Worm (Caenorhabditis elegans): ENCODE data around the gene F36F12.1.

Gene F36F12.1

DNA sequence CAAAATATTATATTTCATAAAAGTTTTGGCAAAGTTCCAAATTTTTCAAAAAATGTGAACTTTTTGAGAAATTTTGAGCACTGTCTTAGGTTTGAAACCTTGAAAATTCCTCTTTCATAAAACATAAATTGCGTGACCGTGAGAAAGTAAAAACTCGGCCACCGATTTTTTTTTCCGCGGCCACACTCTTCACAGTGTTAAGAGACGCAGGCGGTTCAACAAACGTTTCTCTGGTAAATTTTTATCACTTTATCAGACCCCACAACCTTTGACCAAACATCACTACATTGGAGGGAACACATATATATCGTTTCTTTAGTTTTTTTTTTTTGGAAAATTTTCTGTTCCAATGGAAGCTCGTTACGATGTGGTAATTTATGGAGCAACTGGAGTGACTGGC is 19.5 kb upstream of the F36F12.1 start, which contains the start of gene F22F7.2:
F22F7.2 (plus strand) TSS at position 266 of the 400 bp plus-strand sequence.
- TF ChIP-seq sea-1 (GFP tag; conservative IDR thresholded peaks at IDR 0.05): no peak
- TF ChIP-seq F13C5.2 (tag; optimal IDR thresholded peaks at IDR 0.05): no peak
- TF ChIP-seq ceh-36 (tag; optimal IDR thresholded peaks at IDR 0.05): no peak
- no peak for TF ChIP-seq tbx-11 (GFP tag; IDR thresholded peaks at IDR 0.05)
- TF ChIP-seq ama-1 (optimal IDR thresholded peaks at IDR 0.05): no peak

DNA sequence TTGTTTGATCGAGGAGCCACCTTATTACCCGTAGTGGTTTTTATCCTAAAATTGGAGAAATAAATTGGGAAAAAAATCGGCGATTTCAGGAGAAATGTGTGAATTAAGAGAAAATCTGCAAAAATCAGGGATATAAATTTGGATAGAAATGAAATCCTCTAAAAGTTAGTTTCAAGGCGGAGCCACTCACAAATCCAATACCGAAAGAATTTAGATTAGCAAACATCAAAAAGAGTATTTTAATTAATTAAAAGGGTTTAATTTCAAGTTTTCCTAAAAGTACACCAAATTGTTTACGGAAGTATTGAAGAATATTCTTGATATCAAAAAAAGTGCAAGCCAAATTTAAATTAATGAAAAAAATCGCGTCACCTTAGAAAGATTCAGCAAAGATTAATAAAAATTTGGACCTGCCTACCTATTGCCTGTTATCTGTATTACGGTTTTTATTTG is 18.9 kb upstream of the F36F12.1 start, which contains the start of gene F22F7.8:
F22F7.8 (minus strand) TSS at position 51 of the 453 bp plus-strand sequence.
- no peak for TF ChIP-seq ceh-36 (tag; optimal IDR thresholded peaks at IDR 0.05)
- TF ChIP-seq tra-4 (tag; optimal IDR thresholded peaks at IDR 0.05): no peak
- no peak for TF ChIP-seq hmg-4 (GFP tag; optimal IDR thresholded peaks at IDR 0.05)
- no peak for TF ChIP-seq sea-1 (GFP tag; conservative IDR thresholded peaks at IDR 0.05)
- no peak for TF ChIP-seq tbx-11 (GFP tag; IDR thresholded peaks at IDR 0.05)
- TF ChIP-seq aly-1 (tag; optimal IDR thresholded peaks at IDR 0.05): no peak

DNA sequence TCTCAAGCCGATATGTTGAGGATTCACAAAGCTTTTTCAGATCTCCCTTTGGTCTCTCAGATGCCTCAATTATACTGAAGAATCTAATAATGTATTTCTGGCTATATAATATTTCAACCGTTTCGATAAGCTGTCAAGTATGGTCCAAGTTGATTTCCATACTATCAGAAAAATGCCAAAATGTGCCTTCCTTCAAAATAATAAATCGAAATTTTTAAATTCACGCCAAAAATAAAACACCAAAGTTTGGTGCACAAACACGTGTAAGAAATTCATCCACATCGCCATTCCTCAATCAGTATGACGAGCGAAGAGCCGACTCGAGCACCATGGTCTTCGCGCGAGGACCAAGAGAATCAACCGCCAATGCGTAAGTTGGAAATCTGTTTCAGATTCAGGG is 16.5 kb upstream of the F36F12.1 start, which contains the start of gene F22F7.11:
F22F7.11 (plus strand) TSS at position 301 of the 400 bp plus-strand sequence.
- TF ChIP-seq flt-1 (GFP tag; IDR thresholded peaks at IDR 0.05) (no peak), F13C5.2 (tag; optimal IDR thresholded peaks at IDR 0.05) (no peak), ets-7 (tag; optimal IDR thresholded peaks at IDR 0.05) (no peak), hnd-1 (tag; optimal IDR thresholded peaks at IDR 0.05) (no peak), tbx-11 (GFP tag; IDR thresholded peaks at IDR 0.05) (no peak)

DNA sequence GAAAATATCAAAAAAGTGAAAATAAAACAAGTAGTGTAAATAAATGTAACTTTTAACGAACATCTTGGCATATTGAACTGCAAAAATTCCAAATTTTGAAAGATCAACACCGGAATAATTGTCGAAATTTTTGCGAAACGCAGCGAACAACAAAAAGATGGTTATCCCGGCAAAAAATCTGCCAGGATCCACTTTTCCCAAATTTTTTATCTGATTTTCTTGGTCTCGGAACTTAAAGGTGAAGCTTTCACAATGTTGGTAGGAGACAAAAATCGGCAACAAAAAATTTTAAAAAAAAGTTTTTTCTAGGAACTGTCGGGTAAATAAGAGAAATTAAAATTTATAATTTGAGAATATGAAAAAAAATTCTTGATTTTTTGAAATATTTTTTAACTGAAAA is 15.6 kb upstream of the F36F12.1 start, which contains the start of gene bgnt-1.2:
bgnt-1.2 (minus strand) TSS at position 101 of the 400 bp plus-strand sequence.
- no peak for TF ChIP-seq scrt-1 (GFP tag; IDR thresholded peaks at IDR 0.05)
- TF ChIP-seq ceh-36 (tag; optimal IDR thresholded peaks at IDR 0.05): no peak
- no peak for TF ChIP-seq tbx-11 (GFP tag; IDR thresholded peaks at IDR 0.05)
- no peak for TF ChIP-seq ets-7 (tag; optimal IDR thresholded peaks at IDR 0.05)
- no peak for TF ChIP-seq sea-1 (GFP tag; conservative IDR thresholded peaks at IDR 0.05)
- no peak for TF ChIP-seq aly-1 (tag; optimal IDR thresholded peaks at IDR 0.05)
- TF ChIP-seq flt-1 (GFP tag; IDR thresholded peaks at IDR 0.05): no peak
- no peak for TF ChIP-seq hmbx-1 (tag; optimal IDR thresholded peaks at IDR 0.05)

DNA sequence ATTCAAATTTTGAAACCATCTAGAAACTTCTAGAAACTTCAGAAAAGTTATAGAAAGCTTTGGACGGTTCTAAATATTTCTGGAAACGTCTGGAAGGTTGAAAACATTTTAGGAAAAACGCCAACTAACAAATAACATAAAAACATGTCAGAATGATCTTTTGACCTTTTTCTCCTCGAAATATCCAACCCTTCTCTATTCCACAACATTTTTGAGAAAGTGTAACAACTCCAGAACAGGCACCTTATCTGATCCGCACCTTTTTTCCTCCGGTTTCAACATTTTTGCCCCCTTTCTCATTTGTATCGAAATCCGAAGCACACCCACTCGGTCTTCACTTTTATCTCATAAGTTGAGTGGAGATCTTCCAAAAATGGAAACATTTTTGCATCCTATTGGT is 7.3 kb upstream of the F36F12.1 start, which contains the start of gene F22F7.3:
F22F7.3 (plus strand) TSS at position 301 of the 400 bp plus-strand sequence.
- TF ChIP-seq aly-1 (tag; optimal IDR thresholded peaks at IDR 0.05): no peak
- TF ChIP-seq tbx-37 (GFP tag; conservative IDR thresholded peaks at IDR 0.05): no peak
- no peak for TF ChIP-seq ets-7 (tag; optimal IDR thresholded peaks at IDR 0.05)
- no peak for TF ChIP-seq tra-4 (tag; optimal IDR thresholded peaks at IDR 0.05)
- no peak for TF ChIP-seq ceh-36 (tag; optimal IDR thresholded peaks at IDR 0.05)
- no peak for TF ChIP-seq hmbx-1 (tag; optimal IDR thresholded peaks at IDR 0.05)
- no peak for TF ChIP-seq pes-1 (GFP tag; IDR thresholded peaks at IDR 0.05)
- no peak for TF ChIP-seq tbx-11 (GFP tag; IDR thresholded peaks at IDR 0.05)
- TF ChIP-seq sea-1 (GFP tag; conservative IDR thresholded peaks at IDR 0.05): no peak
- no peak for TF ChIP-seq ceh-13 (GFP tag; optimal IDR thresholded peaks at IDR 0.05)
- TF ChIP-seq flt-1 (GFP tag; IDR thresholded peaks at IDR 0.05): no peak
- TF ChIP-seq scrt-1 (GFP tag; IDR thresholded peaks at IDR 0.05): no peak
- no peak for TF ChIP-seq F13C5.2 (tag; optimal IDR thresholded peaks at IDR 0.05)
- no peak for TF ChIP-seq ama-1 (optimal IDR thresholded peaks at IDR 0.05)

DNA sequence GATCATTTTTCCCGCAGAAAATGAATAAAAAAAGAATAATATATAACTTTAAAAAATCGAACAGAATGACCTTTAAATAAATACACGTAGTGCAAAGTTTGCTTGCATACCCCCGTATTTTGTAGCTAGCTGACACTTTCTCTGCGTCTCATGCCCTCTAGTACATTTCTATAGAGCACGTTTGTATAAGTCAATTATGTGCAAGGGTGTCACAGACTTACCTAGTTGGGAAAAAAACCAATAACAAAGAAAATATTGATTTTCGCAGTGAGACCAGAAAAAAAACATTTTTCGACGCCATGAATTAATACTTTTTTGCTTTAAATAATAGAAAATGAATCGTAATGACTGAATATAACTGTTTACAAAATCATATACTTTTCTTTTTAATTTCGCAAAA is 6.3 kb upstream of the F36F12.1 start, which contains the start of gene ckb-4:
ckb-4 (minus strand) TSS at position 140 of the 400 bp plus-strand sequence.
- TF ChIP-seq flt-1 (GFP tag; IDR thresholded peaks at IDR 0.05) (no peak), ceh-36 (tag; optimal IDR thresholded peaks at IDR 0.05) (no peak), sea-1 (GFP tag; conservative IDR thresholded peaks at IDR 0.05) (no peak), tbx-11 (GFP tag; IDR thresholded peaks at IDR 0.05) (no peak), ceh-13 (GFP tag; optimal IDR thresholded peaks at IDR 0.05) (no peak), tra-4 (tag; optimal IDR thresholded peaks at IDR 0.05) (no peak), tbx-37 (GFP tag; conservative IDR thresholded peaks at IDR 0.05) (no peak), pes-1 (GFP tag; IDR thresholded peaks at IDR 0.05) (no peak), B0310.2 (tag; optimal IDR thresholded peaks at IDR 0.05) (no peak), ets-7 (tag; optimal IDR thresholded peaks at IDR 0.05) (no peak)

DNA sequence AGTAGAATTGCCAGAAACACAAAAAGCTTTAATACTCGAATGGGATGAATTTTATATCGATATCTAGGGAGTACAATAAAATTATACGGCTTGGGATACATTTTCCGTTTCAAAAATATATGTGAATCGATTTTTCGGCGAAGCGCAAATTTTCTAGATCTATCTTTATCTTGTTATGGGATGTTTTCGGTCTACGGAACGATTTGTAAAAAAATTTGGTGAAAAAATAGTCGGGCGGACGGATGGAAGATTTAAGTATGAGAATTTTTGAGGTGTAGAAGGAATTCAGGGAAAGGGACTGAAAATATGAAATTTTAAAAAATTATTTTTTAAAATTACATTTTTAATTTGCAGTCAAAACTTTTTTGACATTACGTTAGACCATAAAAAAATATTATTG is 3.0 kb upstream of the F36F12.1 start, which contains the start of gene F22F7.4:
F22F7.4 (minus strand) TSS at position 101 of the 400 bp plus-strand sequence.
- TF ChIP-seq tbx-37 (GFP tag; conservative IDR thresholded peaks at IDR 0.05): no peak
- no peak for TF ChIP-seq ceh-13 (GFP tag; optimal IDR thresholded peaks at IDR 0.05)
- TF ChIP-seq ama-1 (optimal IDR thresholded peaks at IDR 0.05): no peak
- no peak for TF ChIP-seq sea-1 (GFP tag; conservative IDR thresholded peaks at IDR 0.05)
- TF ChIP-seq pes-1 (GFP tag; IDR thresholded peaks at IDR 0.05): no peak
- no peak for TF ChIP-seq tra-4 (tag; optimal IDR thresholded peaks at IDR 0.05)
- TF ChIP-seq ceh-36 (tag; optimal IDR thresholded peaks at IDR 0.05): no peak
- TF ChIP-seq tbx-11 (GFP tag; IDR thresholded peaks at IDR 0.05): no peak
- TF ChIP-seq hmbx-1 (tag; optimal IDR thresholded peaks at IDR 0.05): no peak
- no peak for TF ChIP-seq F13C5.2 (tag; optimal IDR thresholded peaks at IDR 0.05)
- no peak for TF ChIP-seq ets-7 (tag; optimal IDR thresholded peaks at IDR 0.05)
- no peak for TF ChIP-seq flt-1 (GFP tag; IDR thresholded peaks at IDR 0.05)
- TF ChIP-seq hnd-1 (tag; optimal IDR thresholded peaks at IDR 0.05): no peak
- no peak for TF ChIP-seq scrt-1 (GFP tag; IDR thresholded peaks at IDR 0.05)
- TF ChIP-seq B0310.2 (tag; optimal IDR thresholded peaks at IDR 0.05): no peak
- TF ChIP-seq aly-1 (tag; optimal IDR thresholded peaks at IDR 0.05): no peak

DNA sequence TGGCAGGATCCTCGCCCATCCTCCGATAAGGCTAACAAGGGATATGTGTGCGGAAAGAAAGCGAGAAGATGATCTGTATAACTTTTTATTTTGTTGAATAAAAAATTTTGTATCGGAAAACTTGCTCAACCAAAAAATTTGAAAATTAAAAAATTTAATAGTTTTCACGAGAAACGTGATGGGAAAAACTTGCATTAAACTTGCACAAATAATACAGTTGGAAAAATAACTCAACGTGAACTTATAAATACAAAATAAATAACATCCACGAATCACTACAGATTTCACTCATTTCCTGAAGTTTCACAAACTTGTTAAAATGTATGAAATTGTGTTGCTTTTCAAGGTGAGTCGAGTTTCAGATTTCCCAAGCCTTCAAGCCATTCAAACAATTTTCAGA is 4.0 kb downstream of the F36F12.1 start, which contains the start of gene F36F12.7:
F36F12.7 (plus strand) TSS at position 301 of the 400 bp plus-strand sequence.
- no peak for TF ChIP-seq scrt-1 (GFP tag; IDR thresholded peaks at IDR 0.05)
- TF ChIP-seq ceh-36 (tag; optimal IDR thresholded peaks at IDR 0.05): no peak
- no peak for TF ChIP-seq flt-1 (GFP tag; IDR thresholded peaks at IDR 0.05)
- no peak for TF ChIP-seq sea-1 (GFP tag; conservative IDR thresholded peaks at IDR 0.05)
- no peak for TF ChIP-seq hmbx-1 (tag; optimal IDR thresholded peaks at IDR 0.05)
- TF ChIP-seq ets-7 (tag; optimal IDR thresholded peaks at IDR 0.05): no peak
- no peak for TF ChIP-seq hnd-1 (tag; optimal IDR thresholded peaks at IDR 0.05)
- no peak for TF ChIP-seq tra-4 (tag; optimal IDR thresholded peaks at IDR 0.05)
- TF ChIP-seq ama-1 (optimal IDR thresholded peaks at IDR 0.05): no peak
- no peak for TF ChIP-seq B0310.2 (tag; optimal IDR thresholded peaks at IDR 0.05)
- no peak for TF ChIP-seq hmg-4 (GFP tag; optimal IDR thresholded peaks at IDR 0.05)

Data from whole organism, early embryonic.